Worm (Caenorhabditis elegans): ENCODE data around the gene cest-1.1.
A peak's percentile ranks its signal among the peaks of the same experiment; 100 is the strongest.
"Not testable (repeated sequence)": the region's sequence is repeated elsewhere in the genome, so short reads cannot be mapped to it uniquely, and the experiment has no call there.

cest-1.1 gene

DNA sequence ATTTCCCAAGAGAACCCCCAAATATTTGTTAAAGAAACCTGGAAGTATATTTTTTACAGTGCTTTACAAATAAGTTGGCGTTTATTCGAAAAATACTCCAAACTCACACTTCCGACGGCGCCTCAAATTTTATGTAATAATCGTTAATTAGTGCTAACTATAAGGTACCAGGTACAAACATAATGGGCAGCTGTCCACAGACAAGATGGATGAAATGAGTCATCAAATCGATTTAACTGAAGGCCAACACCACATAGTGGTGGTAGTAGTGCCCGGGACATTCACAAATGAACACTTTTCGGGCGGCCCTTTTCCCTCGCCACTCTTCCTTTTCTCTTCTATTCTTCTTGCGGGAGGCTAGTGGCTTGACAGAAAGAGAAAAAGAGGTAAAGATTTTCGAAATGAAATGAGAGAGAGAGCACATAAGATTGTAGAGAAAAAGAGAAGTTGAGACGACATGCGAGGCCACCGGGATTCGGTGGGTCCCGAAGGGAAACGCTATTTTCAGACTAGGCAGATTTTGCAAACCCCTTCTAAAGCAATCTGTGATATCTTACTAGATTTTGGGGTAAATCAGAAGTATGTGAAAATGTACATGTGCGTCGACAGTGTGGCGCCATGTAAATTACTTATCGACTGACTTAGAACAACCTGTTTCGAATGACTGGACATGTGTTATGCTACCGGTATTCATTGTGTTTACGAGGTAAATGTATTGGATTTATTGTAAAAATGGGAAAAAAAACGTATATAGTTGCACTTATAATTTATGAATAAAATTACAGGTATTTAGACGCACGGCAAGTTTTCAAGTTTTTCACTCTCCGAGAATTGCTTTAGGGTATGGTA lies 27.1 kb downstream of the cest-1.1 start:
- TF ChIP-seq sox-4 (tag; optimal IDR thresholded peaks at IDR 0.05) (no peak), hlh-17 (GFP tag; optimal IDR thresholded peaks at IDR 0.05; ENCODE audit: borderline replicate concordance) (no peak), ceh-88 (GFP tag; IDR thresholded peaks at IDR 0.05) (no peak), nhr-85 (tag) (peak; percentile 62), rnt-1 (tag; optimal IDR thresholded peaks at IDR 0.05) (peak; percentile 21), nhr-71 (tag; optimal IDR thresholded peaks at IDR 0.05) (peak; percentile 10), ets-5 (GFP tag; IDR thresholded peaks at IDR 0.05) (no peak), unc-98 (GFP tag; IDR thresholded peaks at IDR 0.05) (no peak), isw-1 (GFP tag; IDR thresholded peaks at IDR 0.05) (no peak), blmp-1 (tag; optimal IDR thresholded peaks at IDR 0.05) (peak; percentile 68), lin-35 (GFP tag; optimal IDR thresholded peaks at IDR 0.05) (peak in 1 of 2 experiments; percentile 10), Y116A8C.19 (tag; optimal IDR thresholded peaks at IDR 0.05; ENCODE audit: borderline replicate concordance) (no peak), grh-1 (GFP tag; IDR thresholded peaks at IDR 0.05) (peak; percentile 49; the same call in 1 of the 2 replicates), lin-14 (GFP tag; optimal IDR thresholded peaks at IDR 0.05) (peak; percentile 83), mep-1 (tag; optimal IDR thresholded peaks at IDR 0.05) (peak; percentile 59), lin-15B (tag; optimal IDR thresholded peaks at IDR 0.05) (no peak), elt-3 (tag; optimal IDR thresholded peaks at IDR 0.05) (peak in 1 of 6 experiments; percentile 13), nhr-20 (tag; optimal IDR thresholded peaks at IDR 0.05) (no peak), snu-23 (GFP tag; optimal IDR thresholded peaks at IDR 0.05) (peak; percentile 27), efl-1 (optimal IDR thresholded peaks at IDR 0.05) (no peak), efl-1 (GFP tag; optimal IDR thresholded peaks at IDR 0.05 in 1 of 2) (peak in 1 of 2 experiments; percentile 74), unc-130 (tag; optimal IDR thresholded peaks at IDR 0.05) (peak; percentile 28), fos-1 (tag; optimal IDR thresholded peaks at IDR 0.05) (peak; percentile 60)

ce11 chrV:14137766-14138165 lies 28.8 kb downstream of the cest-1.1 start, which contains the start of gene AH10.4:
TSS of gene AH10.4 (minus strand) at chrV:14137866.
- not testable (repeated sequence) for TF ChIP-seq unc-86 (tag; optimal IDR thresholded peaks at IDR 0.05); lin-15B (tag; optimal IDR thresholded peaks at IDR 0.05); nhr-19 (GFP tag; conservative IDR thresholded peaks at IDR 0.05)

DNA sequence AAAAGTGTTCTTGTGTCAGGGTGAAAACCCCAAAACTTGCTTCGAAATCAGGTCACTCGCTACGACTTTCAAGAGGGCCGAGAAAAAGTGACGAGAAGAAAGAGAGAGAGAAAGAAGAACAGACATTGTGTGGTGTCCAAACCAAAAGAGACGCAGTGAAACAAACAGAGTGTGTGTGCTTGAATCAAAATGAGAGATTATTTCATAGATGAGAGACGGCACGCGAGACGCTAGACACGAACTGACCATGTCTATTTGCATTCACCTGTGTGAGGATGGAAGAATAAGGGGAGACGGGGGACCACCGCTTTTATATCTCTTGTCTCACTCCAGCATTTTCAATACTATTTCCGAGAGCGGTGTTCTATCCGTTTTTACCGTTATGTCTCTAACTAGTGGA lies 30.4 kb downstream of the cest-1.1 start:
- TF ChIP-seq Y116A8C.19 (tag; optimal IDR thresholded peaks at IDR 0.05; ENCODE audit: borderline replicate concordance) (no peak), zag-1 (tag; optimal IDR thresholded peaks at IDR 0.05) (no peak), isw-1 (GFP tag; IDR thresholded peaks at IDR 0.05) (no peak; the same call in 1 of the 2 replicates), unc-62 (GFP tag; optimal IDR thresholded peaks at IDR 0.05) (no peak), elt-3 (tag; optimal IDR thresholded peaks at IDR 0.05) (peak in 2 of 6 experiments; percentile 72 to 83), C04F5.9 (tag; optimal IDR thresholded peaks at IDR 0.05) (no peak), nhr-20 (tag; optimal IDR thresholded peaks at IDR 0.05) (peak; percentile 82), lin-15B (tag; optimal IDR thresholded peaks at IDR 0.05) (no peak), egl-27 (tag; optimal IDR thresholded peaks at IDR 0.05) (peak in 1 of 2 experiments; percentile 73), nhr-84 (tag; optimal IDR thresholded peaks at IDR 0.05) (no peak), ceh-82 (tag; optimal IDR thresholded peaks at IDR 0.05) (peak; percentile 49 to 68 (median 50)), ztf-4 (tag; optimal IDR thresholded peaks at IDR 0.05) (peak; percentile 77), nhr-19 (GFP tag; conservative IDR thresholded peaks at IDR 0.05) (peak; percentile 59), pax-3 (tag; optimal IDR thresholded peaks at IDR 0.05) (peak; percentile 65), nhr-85 (tag) (peak; percentile 94), skn-1 (tag; optimal IDR thresholded peaks at IDR 0.05) (peak; percentile 70), dpl-1 (GFP tag; optimal IDR thresholded peaks at IDR 0.05) (peak; percentile 4 to 52 (median 42)), fos-1 (tag; optimal IDR thresholded peaks at IDR 0.05) (peak; percentile 80), xbp-1 (tag; optimal IDR thresholded peaks at IDR 0.05) (peak; percentile 46), mdl-1 (tag; optimal IDR thresholded peaks at IDR 0.05) (peak in 1 of 2 experiments; percentile 89), sup-37 (GFP tag; optimal IDR thresholded peaks at IDR 0.05) (no peak), nhr-71 (tag; optimal IDR thresholded peaks at IDR 0.05) (peak; percentile 79), snu-23 (GFP tag; optimal IDR thresholded peaks at IDR 0.05) (peak; percentile 82), lsy-2 (tag; optimal IDR thresholded peaks at IDR 0.05) (peak; percentile 32 to 80), efl-1 (optimal IDR thresholded peaks at IDR 0.05) (peak; percentile 60 to 72), efl-1 (GFP tag; optimal IDR thresholded peaks at IDR 0.05 in 1 of 2) (peak; percentile 16 to 94), egl-13 (tag; optimal IDR thresholded peaks at IDR 0.05) (no peak), ama-1 (optimal IDR thresholded peaks at IDR 0.05) (peak; percentile 24), nhr-12 (tag; optimal IDR thresholded peaks at IDR 0.05) (no peak), swsn-7 (tag; optimal IDR thresholded peaks at IDR 0.05) (peak; percentile 62), elt-2 (tag; optimal IDR thresholded peaks at IDR 0.05) (peak; percentile 25), ztf-11 (tag; optimal IDR thresholded peaks at IDR 0.05) (peak in 1 of 2 experiments; percentile 2)
